Worm (Caenorhabditis elegans) whole organism, L4/young adult: ENCODE data around the gene F26G1.9.

Experiments
- W03F9.2 ChIP-seq: fragments of 150-350 bp; optimal IDR thresholded peaks from 2 replicates; lab custom pipeline; 2014; ENCODE audit warnings: missing biosample characterization, missing genetic modification characterization
- him-1 ChIP-seq: sonication (generic microtip); optimal IDR thresholded peaks from 2 replicates; lab custom pipeline; 2016; ENCODE audit warnings: missing genotype, missing genetic modification reagents, missing genetic modification characterization, missing compliant biosample characterization

DNA sequence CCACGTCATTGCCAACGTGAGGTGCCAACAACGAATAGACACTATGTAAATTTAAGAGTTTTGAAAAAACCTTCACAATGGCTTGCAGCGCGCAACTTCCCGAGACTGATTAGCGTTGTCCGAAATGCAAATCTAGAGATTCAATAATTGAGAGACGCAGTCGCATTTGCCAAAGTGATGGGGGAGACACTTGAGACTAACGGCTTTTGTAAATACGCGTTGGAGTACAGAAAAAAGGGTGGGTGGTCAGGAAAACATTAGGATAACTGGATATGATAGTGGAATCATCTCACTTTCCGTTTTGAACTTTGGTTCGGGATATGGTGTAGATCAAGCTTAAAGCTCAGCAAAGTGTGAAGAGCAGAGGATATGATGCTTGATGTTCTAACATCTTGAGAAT, 6.0 kb upstream of the F26G1.9 start:
- TF ChIP-seq him-1: no peak
- no peak for TF ChIP-seq W03F9.2 (tag; lab: Kevin White, UChicago)
